Fruit fly (Drosophila melanogaster) whole organism, prepupa: Measurements from ENCODE around the gene Ccp84Af.
A peak's percentile ranks its signal among the peaks of the same experiment; 100 is the strongest.

Experiments
- CG10631 ChIP-seq: fragments of 200-800 bp; sonication (Bioruptor generic); optimal IDR thresholded peaks from 2 replicates; lab custom pipeline; 2016; ENCODE audit warnings: missing biosample characterization, missing genetic modification characterization
- CG10669 ChIP-seq: fragments of 200-800 bp; sonication (Bioruptor generic); optimal IDR thresholded peaks from 3 replicates; lab custom pipeline; 2018; ENCODE audit warnings: missing biosample characterization, mild to moderate bottlenecking, missing genetic modification characterization, moderate library complexity
- CG11294 ChIP-seq: fragments of 200-800 bp; sonication (Bioruptor generic); IDR thresholded peaks from 2 replicates; pipeline ENCODE4 v1.3.6; 2022; ENCODE audit warnings: missing biosample characterization, missing genetic modification characterization
- CG11762 ChIP-seq: fragments of 200-800 bp; sonication (Bioruptor generic); optimal IDR thresholded peaks from 3 replicates; lab custom pipeline; 2016; ENCODE audit warnings: missing biosample characterization, missing genetic modification characterization; ENCODE audit not compliant: insufficient read depth
- CG11902 ChIP-seq: fragments of 200-800 bp; sonication (Bioruptor generic); optimal IDR thresholded peaks from 3 replicates; lab custom pipeline; 2016; ENCODE audit warnings: missing biosample characterization, missing genetic modification characterization
- CG15336 ChIP-seq: fragments of 200-800 bp; sonication (Bioruptor generic); IDR thresholded peaks from 2 replicates; pipeline ENCODE4 v1.3.6; 2022; ENCODE audit warnings: missing biosample characterization, missing genetic modification characterization
- CG16779 ChIP-seq: fragments of 200-800 bp; sonication (Bioruptor generic); optimal IDR thresholded peaks from 3 replicates; lab custom pipeline; 2017; ENCODE audit warnings: missing biosample characterization, mild to moderate bottlenecking, missing genetic modification characterization
- CG3032 ChIP-seq: fragments of 200-800 bp; optimal IDR thresholded peaks from 2 replicates; lab custom pipeline; 2019; ENCODE audit warnings: missing biosample characterization, mild to moderate bottlenecking, missing genetic modification characterization, moderate library complexity
- CG32006 ChIP-seq: fragments of 200-800 bp; sonication (Bioruptor generic); optimal IDR thresholded peaks from 3 replicates; lab custom pipeline; 2017; ENCODE audit warnings: missing biosample characterization, mild to moderate bottlenecking, missing genetic modification characterization
- CG34406 ChIP-seq: fragments of 200-800 bp; sonication (Bioruptor generic); optimal IDR thresholded peaks from 3 replicates; lab custom pipeline; 2016; ENCODE audit warnings: missing biosample characterization, missing genetic modification characterization
- CG3919 ChIP-seq: fragments of 200-800 bp; sonication (Bioruptor generic); optimal IDR thresholded peaks from 3 replicates; lab custom pipeline; 2016; ENCODE audit warnings: missing biosample characterization, missing genetic modification characterization
- CG4318 ChIP-seq: fragments of 200-800 bp; sonication (Bioruptor generic); optimal IDR thresholded peaks from 3 replicates; lab custom pipeline; 2017; ENCODE audit warnings: missing biosample characterization, mild to moderate bottlenecking, missing genetic modification characterization
- CG6276 ChIP-seq: fragments of 200-800 bp; sonication (Bioruptor generic); optimal IDR thresholded peaks from 2 replicates; lab custom pipeline; 2017; ENCODE audit warnings: missing biosample characterization, mild to moderate bottlenecking, missing genetic modification characterization
- CG6792 ChIP-seq: fragments of 200-800 bp; sonication (Bioruptor generic); optimal IDR thresholded peaks from 3 replicates; lab custom pipeline; 2016; ENCODE audit warnings: missing biosample characterization, missing genetic modification characterization
- CG6854 ChIP-seq: fragments of 200-800 bp; sonication (Bioruptor generic); optimal IDR thresholded peaks from 2 replicates; lab custom pipeline; 2017; ENCODE audit warnings: missing biosample characterization, mild to moderate bottlenecking, missing genetic modification characterization
- CG7368 ChIP-seq: fragments of 200-800 bp; sonication (Bioruptor generic); optimal IDR thresholded peaks from 3 replicates; lab custom pipeline; 2016; ENCODE audit warnings: missing biosample characterization, missing genetic modification characterization
- CG8119 ChIP-seq: fragments of 200-800 bp; sonication (Bioruptor generic); IDR thresholded peaks from 3 replicates; pipeline ENCODE4 v1.3.6; 2022; ENCODE audit warnings: missing biosample characterization, missing genetic modification characterization
- CG8632 ChIP-seq: fragments of 200-800 bp; sonication (Bioruptor generic); optimal IDR thresholded peaks from 3 replicates; lab custom pipeline; 2016; ENCODE audit warnings: missing biosample characterization, missing genetic modification characterization
- Eip75B ChIP-seq: fragments of 200-800 bp; sonication (Bioruptor generic); optimal IDR thresholded peaks from 3 replicates; lab custom pipeline; 2016; ENCODE audit warnings: missing biosample characterization, missing genetic modification characterization
- Eip78C ChIP-seq: fragments of 200-800 bp; sonication (Bioruptor generic); peaks from one replicate; lab custom pipeline; 2016; ENCODE audit warnings: missing biosample characterization, missing genetic modification characterization
- Ets21C ChIP-seq: fragments of 200-800 bp; sonication (Bioruptor generic); optimal IDR thresholded peaks from 3 replicates; lab custom pipeline; 2016; ENCODE audit warnings: missing biosample characterization, missing genetic modification characterization
- Ets96B ChIP-seq: fragments of 200-800 bp; optimal IDR thresholded peaks from 2 replicates; lab custom pipeline; 2019; ENCODE audit warnings: missing biosample characterization, mild to moderate bottlenecking, missing genetic modification characterization, moderate library complexity
- Gug ChIP-seq: fragments of 200-800 bp; sonication (Bioruptor generic); IDR thresholded peaks from 2 replicates; pipeline ENCODE4 v1.3.6; 2022; ENCODE audit warnings: missing biosample characterization, missing genetic modification characterization
- Hr38 ChIP-seq: sonication (Bioruptor generic); optimal IDR thresholded peaks from 2 replicates; lab custom pipeline; 2016; ENCODE audit warnings: missing biosample characterization, missing genetic modification characterization
- Hr39 ChIP-seq: fragments of 200-800 bp; sonication (Bioruptor generic); optimal IDR thresholded peaks from 2 replicates; lab custom pipeline; 2016; ENCODE audit warnings: missing biosample characterization, missing genetic modification characterization
- Hr4 ChIP-seq: fragments of 200-800 bp; sonication (Bioruptor generic); optimal IDR thresholded peaks from 3 replicates; lab custom pipeline; 2016; ENCODE audit warnings: missing biosample characterization, missing genetic modification characterization
- Lpt ChIP-seq: fragments of 200-800 bp; sonication (Bioruptor generic); optimal IDR thresholded peaks from 3 replicates; lab custom pipeline; 2016; ENCODE audit warnings: missing biosample characterization, missing genetic modification characterization
- Met ChIP-seq: fragments of 200-800 bp; sonication (Bioruptor generic); optimal IDR thresholded peaks from 3 replicates; lab custom pipeline; 2016; ENCODE audit warnings: missing biosample characterization, missing genetic modification characterization
- Smox ChIP-seq: fragments of 200-800 bp; sonication (Bioruptor generic); optimal IDR thresholded peaks from 3 replicates; lab custom pipeline; 2016; ENCODE audit warnings: missing biosample characterization, missing genetic modification characterization
- Sox102F ChIP-seq: fragments of 200-800 bp; sonication (Bioruptor generic); optimal IDR thresholded peaks from 2 replicates; lab custom pipeline; 2016; ENCODE audit warnings: missing biosample characterization, mild to moderate bottlenecking, missing genetic modification characterization
- Sox14 ChIP-seq: fragments of 200-800 bp; sonication (Bioruptor generic); optimal IDR thresholded peaks from 3 replicates; lab custom pipeline; 2016; ENCODE audit warnings: missing biosample characterization, missing genetic modification characterization
- Sox15 ChIP-seq: fragments of 200-800 bp; sonication (Bioruptor generic); optimal IDR thresholded peaks from 3 replicates; lab custom pipeline; 2016; ENCODE audit warnings: missing biosample characterization, missing genetic modification characterization
- cyc ChIP-seq: fragments of 200-800 bp; sonication (Bioruptor generic); optimal IDR thresholded peaks from 3 replicates; lab custom pipeline; 2016; ENCODE audit warnings: missing biosample characterization, missing genetic modification characterization
- dac ChIP-seq: fragments of 200-800 bp; sonication (Bioruptor generic); optimal IDR thresholded peaks from 2 replicates; lab custom pipeline; 2017; ENCODE audit warnings: missing biosample characterization, mild to moderate bottlenecking, missing genetic modification characterization
- dsx ChIP-seq: fragments of 200-800 bp; optimal IDR thresholded peaks from 3 replicates; lab custom pipeline; 2019; ENCODE audit warnings: missing biosample characterization, mild to moderate bottlenecking, missing genetic modification characterization, moderate library complexity; ENCODE audit not compliant: poor library complexity, severe bottlenecking
- esn ChIP-seq: fragments of 200-800 bp; sonication (Bioruptor generic); optimal IDR thresholded peaks from 2 replicates; lab custom pipeline; 2016; ENCODE audit warnings: missing biosample characterization, mild to moderate bottlenecking, missing genetic modification characterization, moderate library complexity
- fd59A ChIP-seq: fragments of 200-800 bp; sonication (Bioruptor generic); optimal IDR thresholded peaks from 2 replicates; lab custom pipeline; 2017; ENCODE audit warnings: missing biosample characterization, mild to moderate bottlenecking, missing genetic modification characterization, missing genetic modification reagents
- fd85E ChIP-seq: fragments of 200-800 bp; sonication (Bioruptor generic); optimal IDR thresholded peaks from 3 replicates; lab custom pipeline; 2016; ENCODE audit warnings: missing biosample characterization, missing genetic modification characterization
- fkh ChIP-seq: fragments of 200-800 bp; sonication (Bioruptor generic); optimal IDR thresholded peaks from 3 replicates; lab custom pipeline; 2017; ENCODE audit warnings: missing biosample characterization, mild to moderate bottlenecking, missing genetic modification characterization, moderate library complexity
- net ChIP-seq: fragments of 200-800 bp; sonication (Bioruptor generic); optimal IDR thresholded peaks from 3 replicates; lab custom pipeline; 2016; ENCODE audit warnings: missing biosample characterization, missing genetic modification characterization
- pdm3 ChIP-seq: fragments of 200-800 bp; sonication (Bioruptor generic); optimal IDR thresholded peaks from 3 replicates; lab custom pipeline; 2016; ENCODE audit warnings: missing biosample characterization, missing genetic modification characterization
- salr ChIP-seq, 2 experiments: fragments of 200-800 bp; sonication (Bioruptor generic); optimal IDR thresholded peaks; 3 replicates each; lab custom pipeline; 2016 to 2018; ENCODE audit warnings: missing biosample characterization in 2 of 2, missing genetic modification characterization in 2 of 2, mild to moderate bottlenecking in 1 of 2
- ss ChIP-seq, 2 experiments: fragments of 200-800 bp; sonication (Bioruptor generic); optimal IDR thresholded peaks; 2 replicates in 1 of 2; 3 replicates in 1 of 2; lab custom pipeline; 2017 to 2018; ENCODE audit warnings: mild to moderate bottlenecking in 2 of 2, missing biosample characterization in 2 of 2, missing genetic modification characterization in 2 of 2, moderate library complexity in 1 of 2
- svp ChIP-seq: fragments of 200-800 bp; sonication (Bioruptor generic); peaks from one replicate; lab custom pipeline; 2016; ENCODE audit warnings: missing biosample characterization, missing genetic modification characterization

Gene Ccp84Af

DNA sequence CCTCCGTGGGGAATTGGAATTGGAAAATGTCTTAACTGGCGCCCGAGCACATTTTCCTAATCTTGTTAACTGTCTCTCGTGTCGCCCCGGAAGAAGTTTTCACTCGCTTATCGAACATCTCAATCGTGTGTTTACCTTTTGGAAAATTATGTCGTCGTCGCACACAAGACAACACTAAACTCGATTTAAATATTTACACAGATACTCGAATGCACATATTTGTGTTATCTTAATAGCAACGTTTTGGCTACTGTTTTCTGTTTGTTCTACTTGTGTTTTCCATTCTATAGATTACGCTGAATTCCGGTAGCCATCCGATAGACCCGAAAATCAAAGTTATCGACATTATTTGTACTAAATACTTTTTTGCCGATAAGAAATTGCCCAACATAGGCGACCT is 22.8 kb downstream of the Ccp84Af start:
- TF ChIP-seq net (GFP tag; lab: Kevin White, UChicago) (no peak), CG6792 (GFP tag; lab: Kevin White, UChicago) (no peak), cyc (GFP tag; lab: Kevin White, UChicago) (no peak), Lpt (GFP tag; lab: Kevin White, UChicago) (no peak), Sox14 (GFP tag; lab: Kevin White, UChicago) (no peak), Eip78C (no peak), fkh (peak; percentile 88)

DNA sequence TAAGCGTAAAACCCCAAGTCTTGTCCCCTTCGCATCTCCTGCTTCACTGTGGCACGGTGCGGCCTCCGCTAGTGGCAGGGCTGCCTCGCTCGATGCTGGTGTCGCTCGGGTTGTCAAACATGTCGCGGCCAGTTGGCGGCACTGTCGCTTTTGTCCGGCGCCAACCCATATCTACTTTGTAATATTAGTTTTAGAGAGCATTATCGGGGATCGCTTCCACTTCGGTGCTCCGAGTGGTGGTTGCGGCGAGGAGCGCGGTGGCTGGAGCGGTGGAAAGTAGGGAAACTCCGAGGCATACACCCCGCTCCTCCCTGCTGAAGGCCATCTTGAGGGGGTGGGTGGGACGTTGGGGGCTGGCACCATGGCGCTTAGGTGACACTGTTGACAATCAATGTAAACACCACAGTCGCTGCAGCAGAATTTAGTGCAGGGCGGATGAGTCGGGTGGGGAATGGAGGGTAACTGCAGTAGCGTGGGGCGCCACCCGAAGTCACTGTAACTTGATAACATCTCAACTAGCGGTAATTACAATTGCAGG is 24.9 kb downstream of the Ccp84Af start:
- TF ChIP-seq Sox15 (GFP tag; lab: Kevin White, UChicago) (no peak), dsx (GFP tag; lab: Kevin White, UChicago) (peak; percentile 50), CG11294 (GFP tag; lab: Robert Waterston, UW) (peak; percentile 11; the same call in 1 of the 2 replicates), CG6276 (GFP tag; lab: Kevin White, UChicago) (peak; percentile 23), Hr4 (GFP tag; lab: Kevin White, UChicago) (peak; percentile 25), CG6854 (GFP tag; lab: Kevin White, UChicago) (no peak), fkh (peak; percentile 87)
- TF ChIP-seq, all 60 proteins: peak for 5

DNA sequence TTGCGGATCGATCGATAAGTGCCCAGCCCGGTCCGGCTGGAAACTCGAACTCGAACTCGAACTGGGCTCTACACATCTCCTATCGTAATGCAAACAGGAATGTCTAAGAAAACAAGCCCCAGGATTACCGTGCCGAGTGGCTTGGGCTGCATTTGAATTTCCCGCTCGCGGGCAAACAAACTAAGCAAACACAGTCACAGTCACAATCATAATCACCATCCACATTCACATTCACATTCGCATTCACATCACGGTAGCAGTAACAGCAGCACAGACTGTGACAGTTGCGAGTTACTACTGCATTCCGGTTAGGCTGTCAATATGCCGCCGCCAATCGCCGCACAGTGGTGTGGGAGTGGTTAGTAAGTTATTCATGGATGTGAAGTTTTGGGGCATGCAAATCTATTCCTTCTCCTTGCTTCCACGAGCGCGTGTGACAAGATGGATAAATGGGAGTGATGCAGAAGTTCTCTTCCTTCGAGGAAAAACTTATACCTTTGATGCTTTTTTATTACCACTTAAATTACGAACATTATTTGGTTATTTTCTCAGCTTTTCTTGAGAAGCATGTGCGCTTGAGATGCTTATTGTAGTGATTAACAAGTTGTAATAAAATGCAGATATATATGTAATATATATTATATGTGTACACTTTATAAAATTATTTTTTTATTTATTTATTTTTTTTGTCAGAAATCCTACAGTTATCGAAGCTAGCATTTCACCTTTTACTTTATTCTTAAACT is 25.5 kb downstream of the Ccp84Af start:
- TF ChIP-seq Sox102F (no peak), CG11902 (GFP tag; lab: Kevin White, UChicago) (no peak), salr (GFP tag; optimal IDR thresholded peaks at IDR 0.05; lab: Kevin White, UChicago) (peak in 1 of 2 experiments; percentile 51), dac (GFP tag; lab: Kevin White, UChicago) (peak; percentile 1), Hr39 (no peak), Ets21C (no peak), CG8632 (GFP tag; lab: Kevin White, UChicago) (no peak), Sox15 (GFP tag; lab: Kevin White, UChicago) (no peak), CG34406 (GFP tag; lab: Kevin White, UChicago) (no peak), Gug (GFP tag; lab: Robert Waterston, UW) (no peak), CG4318 (GFP tag; lab: Kevin White, UChicago) (peak; percentile 75), Hr4 (GFP tag; lab: Kevin White, UChicago) (peak; percentile 46), Sox14 (GFP tag; lab: Kevin White, UChicago) (no peak), CG10631 (GFP tag; lab: Kevin White, UChicago) (peak; percentile 43), CG16779 (no peak), pdm3 (GFP tag; lab: Kevin White, UChicago) (no peak), dsx (GFP tag; lab: Kevin White, UChicago) (no peak), svp (GFP tag; lab: Kevin White, UChicago) (peak; percentile 54), Hr38 (GFP tag; lab: Kevin White, UChicago) (no peak), CG3032 (tag; lab: Kevin White, UChicago) (no peak), CG11762 (GFP tag; lab: Kevin White, UChicago) (no peak), CG6792 (GFP tag; lab: Kevin White, UChicago) (no peak), Lpt (GFP tag; lab: Kevin White, UChicago) (peak; percentile 2), fd59A (GFP tag; lab: Kevin White, UChicago) (no peak), CG8119 (GFP tag; lab: Robert Waterston, UW) (peak; percentile 32; the same call in 1 of the 3 replicates), CG32006 (GFP tag; lab: Kevin White, UChicago) (peak; percentile 83), Met (GFP tag; lab: Kevin White, UChicago) (no peak), Eip75B (no peak), Ets96B (tag; lab: Kevin White, UChicago) (no peak), CG11294 (GFP tag; lab: Robert Waterston, UW) (no peak), CG15336 (GFP tag; lab: Robert Waterston, UW) (no peak), CG3919 (peak; percentile 26), CG7368 (GFP tag; lab: Kevin White, UChicago) (no peak), CG10669 (GFP tag; lab: Kevin White, UChicago) (no peak), Smox (GFP tag; lab: Kevin White, UChicago) (no peak), ss (GFP tag; optimal IDR thresholded peaks at IDR 0.05; lab: Kevin White, UChicago) (peak in 1 of 2 experiments; percentile 15), fd85E (no peak), esn (GFP tag; lab: Kevin White, UChicago) (no peak), fkh (peak; percentile 88), Eip78C (peak; percentile 59)
